Worm (Caenorhabditis elegans) whole organism, late embryonic: ENCODE results near the gene C09G1.2.

Experiments
- elt-2 ChIP-seq: sonication (generic microtip); optimal IDR thresholded peaks from 2 replicates; lab custom pipeline; 2016; ENCODE audit warnings: missing genetic modification reagents, missing genetic modification characterization, missing compliant biosample characterization
- eyg-1 ChIP-seq: sonication (generic microtip); optimal IDR thresholded peaks from 2 replicates; lab custom pipeline; 2016; ENCODE audit warnings: missing genotype, missing genetic modification characterization, missing compliant biosample characterization
- fkh-6 ChIP-seq: sonication (generic microtip); optimal IDR thresholded peaks from 2 replicates; lab custom pipeline; 2016; ENCODE audit warnings: missing genetic modification characterization, missing compliant biosample characterization

- TF ChIP-seq eyg-1 (tag; lab: Kevin White, UChicago) (no peak), elt-2 (tag; lab: Kevin White, UChicago) (no peak), fkh-6 (tag; lab: Kevin White, UChicago) (no peak)
Measured at ce11 chrX:16006529-16006928, 24.0 kb upstream of the C09G1.2 start, which contains the start of gene C09G1.4.
